Fruit fly (Drosophila melanogaster) whole organism, embryonic: ENCODE measurements around the gene CG13676.

Source experiments
- Ada2b ChIP-seq: fragments of 200-800 bp; sonication (Bioruptor generic); IDR thresholded peaks from 2 replicates; pipeline ENCODE4 v1.3.6; 2022; ENCODE audit warnings: missing biosample characterization, missing genetic modification characterization
- CG10654 ChIP-seq: fragments of 200-800 bp; sonication (Bioruptor generic); optimal IDR thresholded peaks from 2 replicates; lab custom pipeline; 2016; ENCODE audit warnings: missing biosample characterization, missing genetic modification characterization
- CG11723 ChIP-seq: fragments of 200-800 bp; sonication (Bioruptor generic); optimal IDR thresholded peaks from 2 replicates; lab custom pipeline; 2017; ENCODE audit warnings: missing biosample characterization, mild to moderate bottlenecking, missing genetic modification characterization
- CG12299 ChIP-seq: fragments of 200-800 bp; sonication (Bioruptor generic); optimal IDR thresholded peaks from 2 replicates; lab custom pipeline; 2018; ENCODE audit warnings: missing biosample characterization, mild to moderate bottlenecking, missing genetic modification characterization
- CG13287 ChIP-seq: fragments of 200-800 bp; sonication (Bioruptor generic); IDR thresholded peaks from 2 replicates; pipeline ENCODE4 v1.3.6; 2022; ENCODE audit warnings: missing biosample characterization, missing genetic modification characterization; ENCODE audit not compliant: partially characterized antibody
- CG13624 ChIP-seq: fragments of 200-800 bp; sonication (Bioruptor generic); optimal IDR thresholded peaks from 2 replicates; lab custom pipeline; 2016; ENCODE audit warnings: missing biosample characterization, missing genetic modification characterization
- CG15696 ChIP-seq: fragments of 200-800 bp; sonication (Bioruptor generic); optimal IDR thresholded peaks from 2 replicates; lab custom pipeline; 2019; ENCODE audit warnings: missing biosample characterization, mild to moderate bottlenecking, missing genetic modification characterization, moderate library complexity
- CG1602 ChIP-seq: fragments of 200-800 bp; sonication (Bioruptor generic); optimal IDR thresholded peaks from 3 replicates; lab custom pipeline; 2016; ENCODE audit warnings: missing biosample characterization, missing genetic modification characterization
- CG1647 ChIP-seq: fragments of 200-800 bp; sonication (Bioruptor generic); optimal IDR thresholded peaks from 3 replicates; lab custom pipeline; 2016; ENCODE audit warnings: missing biosample characterization, missing genetic modification characterization
- CG17328 ChIP-seq: fragments of 200-800 bp; sonication (Bioruptor generic); IDR thresholded peaks from 2 replicates; pipeline ENCODE4 v1.3.6; 2022; ENCODE audit warnings: missing biosample characterization, missing genetic modification characterization
- CG17361 ChIP-seq: fragments of 200-800 bp; sonication (Bioruptor generic); IDR thresholded peaks from 3 replicates; pipeline ENCODE4 v1.3.6; 2022; ENCODE audit warnings: missing biosample characterization, missing genetic modification characterization
- CG30020 ChIP-seq: fragments of 200-800 bp; optimal IDR thresholded peaks from 2 replicates; lab custom pipeline; 2019; ENCODE audit warnings: missing biosample characterization, mild to moderate bottlenecking, missing genetic modification characterization, moderate library complexity
- CG42726 ChIP-seq: fragments of 200-800 bp; sonication (Bioruptor generic); IDR thresholded peaks from 2 replicates; pipeline ENCODE4 v1.3.6; 2022; ENCODE audit warnings: missing biosample characterization, missing genetic modification characterization; ENCODE audit not compliant: partially characterized antibody
- CG4282 ChIP-seq: fragments of 200-800 bp; sonication (Bioruptor generic); optimal IDR thresholded peaks from 2 replicates; lab custom pipeline; 2016; ENCODE audit warnings: missing biosample characterization, missing genetic modification characterization
- CG4707 ChIP-seq: fragments of 200-800 bp; sonication (Bioruptor generic); optimal IDR thresholded peaks from 2 replicates; lab custom pipeline; 2018; ENCODE audit warnings: missing biosample characterization, mild to moderate bottlenecking, missing genetic modification characterization, moderate library complexity
- CG5180 ChIP-seq: fragments of 200-800 bp; sonication (Bioruptor generic); optimal IDR thresholded peaks from 3 replicates; lab custom pipeline; 2017; ENCODE audit warnings: missing biosample characterization, missing genetic modification characterization, mild to moderate bottlenecking, moderate library complexity, missing genetic modification reagents
- CG6683 ChIP-seq: fragments of 200-800 bp; sonication (Bioruptor generic); optimal IDR thresholded peaks from 2 replicates; lab custom pipeline; 2017; ENCODE audit warnings: missing biosample characterization, mild to moderate bottlenecking, missing genetic modification characterization, missing genetic modification reagents
- CG6689 ChIP-seq: fragments of 200-800 bp; sonication (Bioruptor generic); IDR thresholded peaks from 2 replicates; pipeline ENCODE4 v1.3.6; 2022; ENCODE audit warnings: missing biosample characterization, missing genetic modification characterization
- CG7357 ChIP-seq: fragments of 200-800 bp; sonication (Bioruptor generic); IDR thresholded peaks from 3 replicates; pipeline ENCODE4 v1.3.6; 2022; ENCODE audit warnings: missing biosample characterization, missing genetic modification characterization
- CG8089 ChIP-seq: fragments of 200-800 bp; sonication (Bioruptor generic); optimal IDR thresholded peaks from 3 replicates; lab custom pipeline; 2016; ENCODE audit warnings: missing biosample characterization, missing genetic modification characterization
- CG8359 ChIP-seq: fragments of 200-800 bp; sonication (Bioruptor generic); optimal IDR thresholded peaks from 2 replicates; lab custom pipeline; 2017; ENCODE audit warnings: missing biosample characterization, mild to moderate bottlenecking, missing genetic modification characterization, borderline replicate concordance
- CG8765 ChIP-seq: fragments of 200-800 bp; sonication (Bioruptor generic); IDR thresholded peaks from 2 replicates; pipeline ENCODE4 v1.3.6; 2022; ENCODE audit warnings: missing biosample characterization, missing genetic modification characterization
- CTCF ChIP-seq: fragments of 200-800 bp; sonication (Bioruptor generic); optimal IDR thresholded peaks from 2 replicates; lab custom pipeline; 2017; ENCODE audit warnings: missing biosample characterization, mild to moderate bottlenecking, missing genetic modification characterization, moderate library complexity
- CrebB ChIP-seq: fragments of 200-800 bp; sonication (Bioruptor generic); optimal IDR thresholded peaks from 3 replicates; lab custom pipeline; 2018; ENCODE audit warnings: missing biosample characterization, mild to moderate bottlenecking, missing genetic modification characterization
- D19A ChIP-seq: fragments of 200-800 bp; optimal IDR thresholded peaks from 3 replicates; lab custom pipeline; 2019; ENCODE audit warnings: missing biosample characterization, mild to moderate bottlenecking, missing genetic modification characterization, moderate library complexity
- Dfd ChIP-seq, 2 experiments: fragments of >200 bp; optimal IDR thresholded peaks; 2 replicates each; lab custom pipeline; 2017; ENCODE audit warnings: missing biosample characterization in 2 of 2, missing genetic modification characterization in 2 of 2
- Dip3 ChIP-seq: fragments of 200-800 bp; sonication (Bioruptor generic); optimal IDR thresholded peaks from 3 replicates; lab custom pipeline; 2016; ENCODE audit warnings: missing biosample characterization, missing genetic modification characterization
- Fer3 ChIP-seq: fragments of 200-800 bp; sonication (Bioruptor generic); optimal IDR thresholded peaks from 2 replicates; lab custom pipeline; 2018; ENCODE audit warnings: missing biosample characterization, mild to moderate bottlenecking, missing genetic modification characterization, moderate library complexity
- H2.0 ChIP-seq: fragments of 200-800 bp; sonication (Bioruptor generic); IDR thresholded peaks from 2 replicates; pipeline ENCODE4 v1.3.6; 2022; ENCODE audit warnings: missing biosample characterization, missing genetic modification characterization
- Lhr ChIP-seq: fragments of 200-800 bp; sonication (Bioruptor generic); optimal IDR thresholded peaks from 3 replicates; lab custom pipeline; 2017; ENCODE audit warnings: mild to moderate bottlenecking, missing biosample characterization, missing genetic modification reagents, missing genetic modification characterization
- MBD-R2 ChIP-seq: fragments of 200-800 bp; sonication (Bioruptor generic); IDR thresholded peaks from 2 replicates; pipeline ENCODE4 v1.3.6; 2022; ENCODE audit warnings: missing biosample characterization, missing genetic modification characterization
- Max ChIP-seq: fragments of 200-800 bp; sonication (Bioruptor generic); optimal IDR thresholded peaks from 2 replicates; lab custom pipeline; 2016; ENCODE audit warnings: missing biosample characterization, mild to moderate bottlenecking, missing genetic modification characterization
- Meics ChIP-seq: fragments of 200-800 bp; sonication (Bioruptor generic); optimal IDR thresholded peaks from 2 replicates; lab custom pipeline; 2017; ENCODE audit warnings: missing biosample characterization, mild to moderate bottlenecking, missing genetic modification characterization
- NC2α ChIP-seq: fragments of 200-800 bp; sonication (Bioruptor generic); optimal IDR thresholded peaks from 2 replicates; lab custom pipeline; 2016; ENCODE audit warnings: missing biosample characterization, missing genetic modification characterization
- Sox100B ChIP-seq: fragments of 200-800 bp; sonication (Bioruptor generic); optimal IDR thresholded peaks from 3 replicates; lab custom pipeline; 2018; ENCODE audit warnings: missing biosample characterization, mild to moderate bottlenecking, missing genetic modification characterization
- Stat92E ChIP-seq, 3 experiments: fragments of >200 bp in 2 of 3; fragments of 200-800 bp in 1 of 3; sonication (Bioruptor generic) in 1 of 3; optimal IDR thresholded peaks; 2 replicates each; lab custom pipeline; 2017 to 2019; ENCODE audit warnings: missing biosample characterization in 3 of 3, missing genetic modification characterization in 3 of 3, mild to moderate bottlenecking in 1 of 3, moderate library complexity in 1 of 3
- dpn ChIP-seq, 2 experiments: fragments of 200-800 bp; sonication (Bioruptor generic); optimal IDR thresholded peaks; 3 replicates each; lab custom pipeline; 2016; ENCODE audit warnings: missing biosample characterization in 2 of 2, missing genetic modification characterization in 2 of 2
- ems ChIP-seq: fragments of 200-800 bp; sonication (Bioruptor generic); optimal IDR thresholded peaks from 3 replicates; lab custom pipeline; 2016; ENCODE audit warnings: missing biosample characterization, missing genetic modification characterization
- esg ChIP-seq: fragments of 200-800 bp; sonication (Bioruptor generic); conservative IDR thresholded peaks from 2 replicates; pipeline ENCODE4 v1.3.6; 2022; ENCODE audit warnings: missing biosample characterization, missing genetic modification characterization
- fru ChIP-seq: fragments of >200 bp; optimal IDR thresholded peaks from 2 replicates; lab custom pipeline; 2017
- h ChIP-seq: fragments of >200 bp; optimal IDR thresholded peaks from 2 replicates; lab custom pipeline; 2017
- lab ChIP-seq: fragments of 200-800 bp; sonication (Bioruptor generic); optimal IDR thresholded peaks from 3 replicates; lab custom pipeline; 2017; ENCODE audit warnings: missing biosample characterization, missing genetic modification characterization, mild to moderate bottlenecking, moderate library complexity, missing genetic modification reagents
- lilli ChIP-seq: fragments of 200-800 bp; sonication (Bioruptor generic); optimal IDR thresholded peaks from 3 replicates; lab custom pipeline; 2016; ENCODE audit warnings: missing biosample characterization, missing genetic modification characterization
- luna ChIP-seq: fragments of 200-800 bp; sonication (Bioruptor generic); optimal IDR thresholded peaks from 2 replicates; lab custom pipeline; 2016; ENCODE audit warnings: missing biosample characterization, missing genetic modification characterization
- mam ChIP-seq: fragments of 200-800 bp; sonication (Bioruptor generic); optimal IDR thresholded peaks from 3 replicates; lab custom pipeline; 2016; ENCODE audit warnings: missing biosample characterization, missing genetic modification characterization
- org-1 ChIP-seq: fragments of 200-800 bp; sonication (Bioruptor generic); optimal IDR thresholded peaks from 2 replicates; lab custom pipeline; 2017; ENCODE audit warnings: missing biosample characterization, missing genetic modification characterization
- rib ChIP-seq: fragments of 200-800 bp; sonication (Bioruptor generic); IDR thresholded peaks from 2 replicates; pipeline ENCODE4 v1.3.6; 2022; ENCODE audit warnings: missing biosample characterization, missing genetic modification characterization
- slou ChIP-seq: fragments of 200-800 bp; sonication (Bioruptor generic); optimal IDR thresholded peaks from 3 replicates; lab custom pipeline; 2016; ENCODE audit warnings: missing biosample characterization, missing genetic modification characterization
- sug ChIP-seq: fragments of 200-800 bp; optimal IDR thresholded peaks from 2 replicates; lab custom pipeline; 2019; ENCODE audit warnings: missing biosample characterization, mild to moderate bottlenecking, missing genetic modification characterization, moderate library complexity
- tin ChIP-seq: fragments of 200-800 bp; sonication (Bioruptor generic); optimal IDR thresholded peaks from 3 replicates; lab custom pipeline; 2016; ENCODE audit warnings: missing biosample characterization, missing genetic modification characterization
- usp ChIP-seq: fragments of >200 bp; optimal IDR thresholded peaks from 2 replicates; lab custom pipeline; 2017; ENCODE audit warnings: missing biosample characterization, missing genetic modification characterization
- wor ChIP-seq: fragments of 200-800 bp; sonication (Bioruptor generic); IDR thresholded peaks from 2 replicates; pipeline ENCODE4 v1.3.6; 2022; ENCODE audit warnings: missing biosample characterization, missing genetic modification characterization

CG13676 gene

DNA sequence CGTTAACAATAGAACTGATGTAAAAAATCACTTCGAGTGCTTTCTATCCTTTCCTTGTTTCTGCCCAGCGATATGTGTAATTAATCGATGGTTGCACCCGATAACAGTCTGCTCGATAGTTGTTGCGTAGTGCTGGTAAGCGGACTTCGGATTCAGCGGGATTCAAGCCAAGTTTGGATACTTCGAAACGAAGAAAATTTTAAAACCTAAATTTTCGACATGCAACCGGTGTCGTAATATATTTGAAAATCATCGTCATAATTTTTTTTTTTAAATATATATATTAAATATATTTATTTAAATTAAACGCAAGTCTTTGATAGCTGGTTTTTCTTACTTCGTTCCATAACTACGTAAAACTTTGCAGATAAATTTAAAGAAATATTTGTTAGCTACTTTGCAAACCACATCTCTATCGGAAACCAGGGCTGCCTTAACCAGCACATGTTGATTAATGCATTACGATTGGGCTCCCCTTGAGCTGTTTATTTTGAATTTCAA is 46.2 kb upstream of the CG13676 start, which contains the start of the genes UbcE2M and Dhps (continued):
- TF ChIP-seq H2.0 (peak; percentile 54), Ada2b (peak; percentile 46), CG11723 (GFP tag; lab: Kevin White, UChicago) (no peak), Dfd (GFP tag; optimal IDR thresholded peaks at IDR 0.05; lab: Kevin White, UChicago) (no peak), esg (GFP tag; lab: Robert Waterston, UW) (peak; percentile 66), CG42726 (GFP tag; lab: Robert Waterston, UW) (peak; percentile 53), sug (tag; lab: Kevin White, UChicago) (peak; percentile 86), CG15696 (tag; lab: Kevin White, UChicago) (peak; percentile 76), CG5180 (no peak), tin (GFP tag; lab: Kevin White, UChicago) (peak; percentile 66), CG17361 (GFP tag; lab: Robert Waterston, UW) (no peak; the same call in 2 of the 3 replicates), lab (GFP tag; lab: Kevin White, UChicago) (no peak), Stat92E (GFP tag; optimal IDR thresholded peaks at IDR 0.05; lab: Kevin White, UChicago) (no peak), CG30020 (peak; percentile 78), CG12299 (peak; percentile 72), CG8765 (GFP tag; lab: Robert Waterston, UW) (peak; percentile 52), usp (GFP tag; lab: Kevin White, UChicago) (no peak), CG4282 (no peak), luna (no peak), Meics (GFP tag; lab: Kevin White, UChicago) (no peak), dpn (GFP tag; optimal IDR thresholded peaks at IDR 0.05; lab: Kevin White, UChicago) (peak; percentile 66), D19A (tag; lab: Kevin White, UChicago) (no peak), CTCF (GFP tag; lab: Kevin White, UChicago) (no peak), CG6689 (GFP tag; lab: Robert Waterston, UW) (peak; percentile 61), CG10654 (GFP tag; lab: Kevin White, UChicago) (peak; percentile 57), ems (no peak), h (lab: Kevin White, UChicago) (no peak), fru (lab: Kevin White, UChicago) (no peak), CG1647 (GFP tag; lab: Kevin White, UChicago) (peak; percentile 9), CG8089 (GFP tag; lab: Kevin White, UChicago) (no peak), Lhr (GFP tag; lab: Kevin White, UChicago) (peak; percentile 20), Fer3 (peak; percentile 76), slou (GFP tag; lab: Kevin White, UChicago) (peak; percentile 22), org-1 (GFP tag; lab: Kevin White, UChicago) (no peak), Dip3 (GFP tag; lab: Kevin White, UChicago) (peak; percentile 49), CG13287 (peak; percentile 71), CG1602 (GFP tag; lab: Kevin White, UChicago) (peak; percentile 63), lilli (peak; percentile 66), Max (GFP tag; lab: Kevin White, UChicago) (peak; percentile 73), CG17328 (GFP tag; lab: Robert Waterston, UW) (no peak), rib (no peak), NC2α (no peak), CG8359 (GFP tag; lab: Kevin White, UChicago) (peak; percentile 31), CG6683 (peak; percentile 58), CG4707 (GFP tag; lab: Kevin White, UChicago) (no peak), MBD-R2 (GFP tag; lab: Robert Waterston, UW) (peak; percentile 69; the same call in 1 of the 2 replicates), mam (GFP tag; lab: Kevin White, UChicago) (peak; percentile 73), wor (GFP tag; lab: Robert Waterston, UW) (peak; percentile 27; the same call in 1 of the 2 replicates), CrebB (no peak), CG7357 (GFP tag; lab: Robert Waterston, UW) (peak; percentile 55; the same call in 2 of the 3 replicates), Sox100B (GFP tag; lab: Kevin White, UChicago) (no peak), CG13624 (GFP tag; lab: Kevin White, UChicago) (peak; percentile 31)
